Fruit fly (Drosophila melanogaster): ENCODE results near the gene slo.

Gene slo

dm6 chr3R:24626003-24626486 is 36.2 kb upstream of the slo start (continued):
- TF ChIP-seq nerfin-1 (tag; optimal IDR thresholded peaks at IDR 0.05) (peak; percentile 19), fd3F (GFP tag; optimal IDR thresholded peaks at IDR 0.05) (peak; percentile 37), Atf-2 (GFP tag; optimal IDR thresholded peaks at IDR 0.05) (peak; percentile 36), CG6689 (GFP tag; IDR thresholded peaks at IDR 0.05) (peak; percentile 30; the same call in 1 of the 2 replicates), seq (GFP tag; IDR thresholded peaks at IDR 0.05) (peak; percentile 52; the same call in 1 of the 2 replicates), pfk (GFP tag; optimal IDR thresholded peaks at IDR 0.05) (no peak), CG15269 (tag; optimal IDR thresholded peaks at IDR 0.05) (peak; percentile 68), zen (tag; optimal IDR thresholded peaks at IDR 0.05) (no peak), CG7372 (GFP tag; IDR thresholded peaks at IDR 0.05) (no peak), HHEX (GFP tag; optimal IDR thresholded peaks at IDR 0.05) (peak; percentile 50), CG6854 (GFP tag; optimal IDR thresholded peaks at IDR 0.05) (no peak), lab (GFP tag; optimal IDR thresholded peaks at IDR 0.05) (peak; percentile 61), Jarid2 (GFP tag; optimal IDR thresholded peaks at IDR 0.05) (no peak), CG32772 (GFP tag; IDR thresholded peaks at IDR 0.05) (no peak), CG33557 (GFP tag; optimal IDR thresholded peaks at IDR 0.05) (no peak), lmd (GFP tag; IDR thresholded peaks at IDR 0.05) (peak; percentile 28; the same call in 1 of the 2 replicates), Xbp1 (GFP tag; optimal IDR thresholded peaks at IDR 0.05) (peak; percentile 38), CG10274 (GFP tag; optimal IDR thresholded peaks at IDR 0.05) (peak; percentile 88), grau (tag; optimal IDR thresholded peaks at IDR 0.05) (peak; percentile 43), CHES-1-like (GFP tag; optimal IDR thresholded peaks at IDR 0.05) (peak; percentile 9), CG1602 (GFP tag; optimal IDR thresholded peaks at IDR 0.05) (no peak), slbo (GFP tag; IDR thresholded peaks at IDR 0.05) (peak; percentile 53), dpn (GFP tag; optimal IDR thresholded peaks at IDR 0.05) (peak in 1 of 2 experiments; percentile 39), Pdp1 (GFP tag; optimal IDR thresholded peaks at IDR 0.05) (peak in 1 of 2 experiments; percentile 32), maf-S (GFP tag; optimal IDR thresholded peaks at IDR 0.05) (peak; percentile 53), caup (GFP tag; optimal IDR thresholded peaks at IDR 0.05; ENCODE audit: severe bottlenecking) (peak; percentile 0), CG4424 (GFP tag; optimal IDR thresholded peaks at IDR 0.05) (peak; percentile 37), Ada2b (GFP tag; IDR thresholded peaks at IDR 0.05) (peak; percentile 38; the same call in 1 of the 2 replicates), CG8290 (GFP tag; optimal IDR thresholded peaks at IDR 0.05) (no peak), CG8290 (tag; optimal IDR thresholded peaks at IDR 0.05) (peak in 1 of 2 experiments; percentile 14), ind (GFP tag; optimal IDR thresholded peaks at IDR 0.05) (peak; percentile 40), CG1647 (GFP tag; optimal IDR thresholded peaks at IDR 0.05) (peak; percentile 3), gsb-n (tag; optimal IDR thresholded peaks at IDR 0.05) (no peak), esg (GFP tag; conservative IDR thresholded peaks at IDR 0.05) (peak; percentile 23; the same call in 1 of the 2 replicates), CG7556 (GFP tag; optimal IDR thresholded peaks at IDR 0.05) (peak; percentile 2), dm (GFP tag; optimal IDR thresholded peaks at IDR 0.05) (peak; percentile 29), az2 (GFP tag; optimal IDR thresholded peaks at IDR 0.05) (peak; percentile 7), so (GFP tag; IDR thresholded peaks at IDR 0.05) (0 out of 3 replicates have a peak, but pooled peaks have one; percentile 17), tgo (GFP tag; IDR thresholded peaks at IDR 0.05) (0 out of 3 replicates have a peak, but pooled peaks have one; percentile 31), CG8281 (tag; optimal IDR thresholded peaks at IDR 0.05) (peak; percentile 5), CG10209 (GFP tag; optimal IDR thresholded peaks at IDR 0.05) (peak; percentile 18), unpg (GFP tag; optimal IDR thresholded peaks at IDR 0.05) (peak; percentile 37), Dfd (GFP tag; optimal IDR thresholded peaks at IDR 0.05) (no peak), CG11723 (GFP tag; optimal IDR thresholded peaks at IDR 0.05) (peak; percentile 27), bcd (GFP tag; optimal IDR thresholded peaks at IDR 0.05) (peak; percentile 18), H2.0 (GFP tag; IDR thresholded peaks at IDR 0.05) (no peak), NfI (GFP tag; optimal IDR thresholded peaks at IDR 0.05) (peak; percentile 32), stc (GFP tag; IDR thresholded peaks at IDR 0.05) (peak; percentile 39; the same call in 1 of the 2 replicates), row (GFP tag; IDR thresholded peaks at IDR 0.05) (peak; percentile 64), kah (GFP tag; optimal IDR thresholded peaks at IDR 0.05) (no peak)
